Fruit fly (Drosophila melanogaster): ENCODE results near the gene Proc-R.

Gene Proc-R

dm6 chrX:4699775-4700174 lies 7.9 kb upstream of the Proc-R start (continued):
- peak; percentile 7 for TF ChIP-seq slou (GFP tag; optimal IDR thresholded peaks at IDR 0.05)
- TF ChIP-seq Nf-YA (GFP tag; IDR thresholded peaks at IDR 0.05): no peak
- peak; percentile 38; the same call in 1 of the 2 replicates for TF ChIP-seq Ptx1 (GFP tag; IDR thresholded peaks at IDR 0.05)
- TF ChIP-seq CG7372 (GFP tag; IDR thresholded peaks at IDR 0.05): no peak
- TF ChIP-seq CG1529 (GFP tag; optimal IDR thresholded peaks at IDR 0.05): no peak
- no peak for TF ChIP-seq zf30C (GFP tag; optimal IDR thresholded peaks at IDR 0.05)
- TF ChIP-seq CG10462 (GFP tag; optimal IDR thresholded peaks at IDR 0.05): no peak
- peak; percentile 60 for TF ChIP-seq dmrt99B (tag; optimal IDR thresholded peaks at IDR 0.05)
- TF ChIP-seq bcd (GFP tag; optimal IDR thresholded peaks at IDR 0.05): peak; percentile 25
- TF ChIP-seq ewg (GFP tag; optimal IDR thresholded peaks at IDR 0.05): no peak
- TF ChIP-seq Sry-β (GFP tag; optimal IDR thresholded peaks at IDR 0.05): no peak
- no peak for TF ChIP-seq CG15696 (tag; optimal IDR thresholded peaks at IDR 0.05)
- TF ChIP-seq lab (GFP tag; optimal IDR thresholded peaks at IDR 0.05): peak; percentile 11
- no peak for TF ChIP-seq chinmo (GFP tag; IDR thresholded peaks at IDR 0.05; ENCODE audit: partially characterized antibody)
- TF ChIP-seq ham (GFP tag; IDR thresholded peaks at IDR 0.05): no peak
- TF ChIP-seq cwo (GFP tag; optimal IDR thresholded peaks at IDR 0.05): no peak
- TF ChIP-seq vvl (GFP tag; IDR thresholded peaks at IDR 0.05): no peak
- no peak for TF ChIP-seq CG42726 (GFP tag; IDR thresholded peaks at IDR 0.05; ENCODE audit: partially characterized antibody)
- peak; percentile 4 for TF ChIP-seq Xbp1 (GFP tag; optimal IDR thresholded peaks at IDR 0.05)
- no peak for TF ChIP-seq h (optimal IDR thresholded peaks at IDR 0.05)
- peak; percentile 30 for TF ChIP-seq nmo (GFP tag; optimal IDR thresholded peaks at IDR 0.05)
- TF ChIP-seq sc (optimal IDR thresholded peaks at IDR 0.05): no peak
- TF ChIP-seq sc (GFP tag; optimal IDR thresholded peaks at IDR 0.05): no peak
- no peak for TF ChIP-seq kay (GFP tag; optimal IDR thresholded peaks at IDR 0.05)
- TF ChIP-seq knrl (GFP tag; IDR thresholded peaks at IDR 0.05; ENCODE audit: partially characterized antibody): no peak
- TF ChIP-seq Jarid2 (GFP tag; optimal IDR thresholded peaks at IDR 0.05): no peak
- TF ChIP-seq Usf (GFP tag; optimal IDR thresholded peaks at IDR 0.05): no peak
- no peak for TF ChIP-seq CG12219 (GFP tag; optimal IDR thresholded peaks at IDR 0.05)
- no peak for TF ChIP-seq CG6654 (GFP tag; optimal IDR thresholded peaks at IDR 0.05)
- TF ChIP-seq fu2 (GFP tag; optimal IDR thresholded peaks at IDR 0.05): no peak
- no peak for TF ChIP-seq Lhr (GFP tag; optimal IDR thresholded peaks at IDR 0.05)
- peak; percentile 37 for TF ChIP-seq CG30403 (GFP tag; optimal IDR thresholded peaks at IDR 0.05)
- peak; percentile 32 for TF ChIP-seq CG2120 (GFP tag; optimal IDR thresholded peaks at IDR 0.05)
- no peak for TF ChIP-seq CG5245 (GFP tag; optimal IDR thresholded peaks at IDR 0.05)
- TF ChIP-seq B-H2 (GFP tag; optimal IDR thresholded peaks at IDR 0.05): no peak
- no peak for TF ChIP-seq D19A (tag; optimal IDR thresholded peaks at IDR 0.05)
- no peak for TF ChIP-seq NfI (GFP tag; optimal IDR thresholded peaks at IDR 0.05)
- TF ChIP-seq CG4820 (GFP tag; optimal IDR thresholded peaks at IDR 0.05): peak; percentile 14
- peak; percentile 36; the same call in 1 of the 2 replicates for TF ChIP-seq CG11696 (GFP tag; IDR thresholded peaks at IDR 0.05)
- no peak for TF ChIP-seq danr (GFP tag; IDR thresholded peaks at IDR 0.05)
- TF ChIP-seq CG13296 (GFP tag; optimal IDR thresholded peaks at IDR 0.05): no peak
- TF ChIP-seq pho (GFP tag; optimal IDR thresholded peaks at IDR 0.05): no peak
- no peak for TF ChIP-seq crc (GFP tag; optimal IDR thresholded peaks at IDR 0.05)
- no peak for TF ChIP-seq NC2α (GFP tag; optimal IDR thresholded peaks at IDR 0.05)
- no peak for TF ChIP-seq CG17328 (GFP tag; IDR thresholded peaks at IDR 0.05)
- no peak for TF ChIP-seq CG7963 (GFP tag; IDR thresholded peaks at IDR 0.05; ENCODE audit: partially characterized antibody)
- TF ChIP-seq CG14014 (GFP tag; IDR thresholded peaks at IDR 0.05): peak; percentile 38; the same call in 1 of the 2 replicates
- peak; percentile 48; the same call in 1 of the 2 replicates for TF ChIP-seq Xrp1 (GFP tag; IDR thresholded peaks at IDR 0.05)
- no peak for TF ChIP-seq fru (optimal IDR thresholded peaks at IDR 0.05)
- TF ChIP-seq ems (GFP tag; optimal IDR thresholded peaks at IDR 0.05): no peak
- TF ChIP-seq Oli (tag; optimal IDR thresholded peaks at IDR 0.05): peak; percentile 0
- no peak for TF ChIP-seq CG9215 (GFP tag; IDR thresholded peaks at IDR 0.05)

Data from whole organism, embryonic.